Fruit fly (Drosophila melanogaster) whole organism, embryonic: ENCODE results near the gene RtcB.

ENCODE experiments used
- Aef1 ChIP-seq: fragments of 200-800 bp; sonication (Bioruptor generic); IDR thresholded peaks from 3 replicates; pipeline ENCODE4 v1.3.6; 2022; ENCODE audit warnings: missing biosample characterization, missing genetic modification characterization
- B-H1 ChIP-seq: fragments of 200-800 bp; sonication (Bioruptor generic); IDR thresholded peaks from 3 replicates; pipeline ENCODE4 v1.3.6; 2022; ENCODE audit warnings: missing biosample characterization, missing genetic modification characterization
- BEAF-32 ChIP-seq: fragments of 200-800 bp; sonication (Bioruptor generic); optimal IDR thresholded peaks from 3 replicates; lab custom pipeline; 2017; ENCODE audit warnings: missing biosample characterization, missing genetic modification characterization, mild to moderate bottlenecking, moderate library complexity, missing genetic modification reagents
- CG10565 ChIP-seq: fragments of 200-800 bp; sonication (Bioruptor generic); optimal IDR thresholded peaks from 3 replicates; lab custom pipeline; 2016; ENCODE audit warnings: missing biosample characterization, mild to moderate bottlenecking, missing genetic modification characterization
- CG12659 ChIP-seq: fragments of 200-800 bp; sonication (Bioruptor generic); optimal IDR thresholded peaks from 3 replicates; lab custom pipeline; 2017; ENCODE audit warnings: mild to moderate bottlenecking, missing biosample characterization, missing genetic modification reagents, missing genetic modification characterization
- CG12744 ChIP-seq: fragments of 200-800 bp; sonication (Bioruptor generic); optimal IDR thresholded peaks from 2 replicates; lab custom pipeline; 2016; ENCODE audit warnings: missing biosample characterization, missing genetic modification characterization
- CG13775 ChIP-seq: fragments of 200-800 bp; sonication (Bioruptor generic); optimal IDR thresholded peaks from 3 replicates; lab custom pipeline; 2017; ENCODE audit warnings: missing biosample characterization, mild to moderate bottlenecking, missing genetic modification characterization
- CG15601 ChIP-seq: fragments of 200-800 bp; sonication (Bioruptor generic); optimal IDR thresholded peaks from 3 replicates; lab custom pipeline; 2019; ENCODE audit warnings: missing biosample characterization, mild to moderate bottlenecking, missing genetic modification characterization, moderate library complexity
- CG16779 ChIP-seq: fragments of 200-800 bp; sonication (Bioruptor generic); IDR thresholded peaks from 2 replicates; pipeline ENCODE4 v1.3.6; 2022; ENCODE audit warnings: missing biosample characterization, missing genetic modification characterization
- CG17829 ChIP-seq: fragments of 200-800 bp; optimal IDR thresholded peaks from 2 replicates; lab custom pipeline; 2019; ENCODE audit warnings: missing biosample characterization, mild to moderate bottlenecking, missing genetic modification characterization, moderate library complexity
- CG18599 ChIP-seq: fragments of 200-800 bp; sonication (Bioruptor generic); optimal IDR thresholded peaks from 3 replicates; lab custom pipeline; 2017; ENCODE audit warnings: missing biosample characterization, missing genetic modification characterization, mild to moderate bottlenecking, moderate library complexity, missing genetic modification reagents
- CG18619 ChIP-seq: fragments of 200-800 bp; sonication (Bioruptor generic); optimal IDR thresholded peaks from 3 replicates; lab custom pipeline; 2017; ENCODE audit warnings: missing biosample characterization, mild to moderate bottlenecking, missing genetic modification characterization
- CG2889 ChIP-seq: fragments of 200-800 bp; sonication (Bioruptor generic); IDR thresholded peaks from 3 replicates; pipeline ENCODE4 v1.3.6; 2022; ENCODE audit warnings: missing biosample characterization, missing genetic modification characterization
- CG31365 ChIP-seq: fragments of 200-800 bp; sonication (Bioruptor generic); optimal IDR thresholded peaks from 2 replicates; lab custom pipeline; 2018; ENCODE audit warnings: missing biosample characterization, mild to moderate bottlenecking, missing genetic modification characterization
- CG32767 ChIP-seq: fragments of 200-800 bp; sonication (Bioruptor generic); IDR thresholded peaks from 2 replicates; pipeline ENCODE4 v1.3.6; 2022; ENCODE audit warnings: missing biosample characterization, missing genetic modification characterization
- CG33213 ChIP-seq: fragments of 200-800 bp; sonication (Bioruptor generic); optimal IDR thresholded peaks from 3 replicates; lab custom pipeline; 2016; ENCODE audit warnings: missing biosample characterization, missing genetic modification characterization
- CG3407 ChIP-seq: fragments of 200-800 bp; sonication (Bioruptor generic); optimal IDR thresholded peaks from 2 replicates; lab custom pipeline; 2018; ENCODE audit warnings: missing biosample characterization, mild to moderate bottlenecking, missing genetic modification characterization
- CG3995 ChIP-seq: fragments of 200-800 bp; sonication (Bioruptor generic); optimal IDR thresholded peaks from 3 replicates; lab custom pipeline; 2016; ENCODE audit warnings: missing biosample characterization, missing genetic modification characterization
- CG4617 ChIP-seq: fragments of 200-800 bp; sonication (Bioruptor generic); optimal IDR thresholded peaks from 3 replicates; lab custom pipeline; 2016; ENCODE audit warnings: missing biosample characterization, missing genetic modification characterization, borderline replicate concordance
- CG8290 ChIP-seq, 3 experiments: fragments of 200-800 bp; sonication (Bioruptor generic); optimal IDR thresholded peaks; 2 replicates each; lab custom pipeline; 2016 to 2019; ENCODE audit warnings: missing biosample characterization in 3 of 3, missing genetic modification characterization in 3 of 3, mild to moderate bottlenecking in 2 of 3, moderate library complexity in 1 of 3
- Gug ChIP-seq: fragments of 200-800 bp; sonication (Bioruptor generic); IDR thresholded peaks from 4 replicates; pipeline ENCODE4 v1.3.6; 2022; ENCODE audit warnings: missing biosample characterization, missing genetic modification characterization
- HLH4C ChIP-seq: fragments of 200-800 bp; sonication (Bioruptor generic); IDR thresholded peaks from 3 replicates; pipeline ENCODE4 v1.3.6; 2022; ENCODE audit warnings: missing biosample characterization, missing genetic modification characterization; ENCODE audit not compliant: partially characterized antibody
- Hmr ChIP-seq: fragments of 200-800 bp; sonication (Bioruptor generic); optimal IDR thresholded peaks from 3 replicates; lab custom pipeline; 2017; ENCODE audit warnings: mild to moderate bottlenecking, missing biosample characterization, missing genetic modification reagents, missing genetic modification characterization
- Hmx ChIP-seq: fragments of 200-800 bp; sonication (Bioruptor generic); optimal IDR thresholded peaks from 2 replicates; lab custom pipeline; 2016; ENCODE audit warnings: missing biosample characterization, missing genetic modification characterization
- Nf-YA ChIP-seq: fragments of 200-800 bp; sonication (Bioruptor generic); IDR thresholded peaks from 2 replicates; pipeline ENCODE4 v1.3.6; 2022; ENCODE audit warnings: missing biosample characterization, missing genetic modification characterization
- Nf-YB ChIP-seq: fragments of 200-800 bp; sonication (Bioruptor generic); optimal IDR thresholded peaks from 3 replicates; lab custom pipeline; 2019; ENCODE audit warnings: missing biosample characterization, mild to moderate bottlenecking, missing genetic modification characterization, moderate library complexity
- Optix ChIP-seq: fragments of 200-800 bp; sonication (Bioruptor generic); IDR thresholded peaks from 3 replicates; pipeline ENCODE4 v1.3.6; 2022; ENCODE audit warnings: missing biosample characterization, missing genetic modification characterization
- Pdp1 ChIP-seq, 2 experiments: fragments of 200-800 bp; sonication (Bioruptor generic); optimal IDR thresholded peaks; 3 replicates each; lab custom pipeline; 2016; ENCODE audit warnings: missing biosample characterization in 2 of 2, missing genetic modification characterization in 2 of 2, mild to moderate bottlenecking in 1 of 2, moderate library complexity in 1 of 2
- Ptx1 ChIP-seq: fragments of 200-800 bp; sonication (Bioruptor generic); IDR thresholded peaks from 2 replicates; pipeline ENCODE4 v1.3.6; 2022; ENCODE audit warnings: missing biosample characterization, missing genetic modification characterization
- Rfx ChIP-seq: fragments of 200-800 bp; sonication (Bioruptor generic); IDR thresholded peaks from 2 replicates; pipeline ENCODE4 v1.3.6; 2022; ENCODE audit warnings: missing biosample characterization, missing genetic modification characterization
- Rx ChIP-seq: fragments of 200-800 bp; sonication (Bioruptor generic); IDR thresholded peaks from 2 replicates; pipeline ENCODE4 v1.3.6; 2022; ENCODE audit warnings: missing biosample characterization, missing genetic modification characterization
- abd-A ChIP-seq: fragments of 200-800 bp; sonication (Bioruptor generic); optimal IDR thresholded peaks from 3 replicates; lab custom pipeline; 2019; ENCODE audit warnings: missing biosample characterization, mild to moderate bottlenecking, missing genetic modification characterization, moderate library complexity
- ac ChIP-seq: fragments of 200-800 bp; sonication (Bioruptor generic); optimal IDR thresholded peaks from 3 replicates; lab custom pipeline; 2017; ENCODE audit warnings: missing biosample characterization, mild to moderate bottlenecking, missing genetic modification characterization
- amos ChIP-seq: fragments of 200-800 bp; sonication (Bioruptor generic); IDR thresholded peaks from 2 replicates; pipeline ENCODE4 v1.3.6; 2022; ENCODE audit warnings: missing biosample characterization, missing genetic modification characterization; ENCODE audit not compliant: partially characterized antibody
- br ChIP-seq: fragments of >200 bp; optimal IDR thresholded peaks from 2 replicates; lab custom pipeline; 2017
- crp ChIP-seq, 2 experiments: fragments of 200-800 bp; sonication (Bioruptor generic); optimal IDR thresholded peaks; 2 replicates in 1 of 2; 3 replicates in 1 of 2; lab custom pipeline; 2017; ENCODE audit warnings: missing biosample characterization in 2 of 2, missing genetic modification characterization in 2 of 2, mild to moderate bottlenecking in 1 of 2, moderate library complexity in 1 of 2
- en ChIP-seq: fragments of 200-800 bp; sonication (Bioruptor generic); optimal IDR thresholded peaks from 2 replicates; lab custom pipeline; 2016; ENCODE audit warnings: missing biosample characterization, missing genetic modification characterization
- ewg ChIP-seq: fragments of 200-800 bp; sonication (Bioruptor generic); optimal IDR thresholded peaks from 3 replicates; lab custom pipeline; 2017; ENCODE audit warnings: mild to moderate bottlenecking, missing biosample characterization, missing genetic modification reagents, missing genetic modification characterization
- exex ChIP-seq: fragments of 200-800 bp; sonication (Bioruptor generic); optimal IDR thresholded peaks from 4 replicates; lab custom pipeline; 2018; ENCODE audit warnings: missing biosample characterization, mild to moderate bottlenecking, missing genetic modification characterization, moderate library complexity
- fd96Cb ChIP-seq: fragments of 200-800 bp; sonication (Bioruptor generic); optimal IDR thresholded peaks from 2 replicates; lab custom pipeline; 2018; ENCODE audit warnings: missing biosample characterization, mild to moderate bottlenecking, missing genetic modification characterization, moderate library complexity
- gcm2 ChIP-seq: fragments of 200-800 bp; sonication (Bioruptor generic); optimal IDR thresholded peaks from 2 replicates; lab custom pipeline; 2016; ENCODE audit warnings: missing biosample characterization, missing genetic modification characterization
- gsb-n ChIP-seq: fragments of 200-800 bp; sonication (Bioruptor generic); optimal IDR thresholded peaks from 3 replicates; lab custom pipeline; 2018; ENCODE audit warnings: missing biosample characterization, mild to moderate bottlenecking, missing genetic modification characterization
- kah ChIP-seq: fragments of 200-800 bp; sonication (Bioruptor generic); optimal IDR thresholded peaks from 2 replicates; lab custom pipeline; 2018; ENCODE audit warnings: missing biosample characterization, mild to moderate bottlenecking, missing genetic modification characterization
- klu ChIP-seq: fragments of 200-800 bp; sonication (Bioruptor generic); IDR thresholded peaks from 2 replicates; pipeline ENCODE4 v1.3.6; 2022; ENCODE audit warnings: missing biosample characterization, missing genetic modification characterization
- otp ChIP-seq: fragments of 200-800 bp; sonication (Bioruptor generic); IDR thresholded peaks from 3 replicates; pipeline ENCODE4, ENCODE4 v1.3.6; 2022; ENCODE audit warnings: missing biosample characterization, missing genetic modification characterization
- pfk ChIP-seq: fragments of 200-800 bp; sonication (Bioruptor generic); optimal IDR thresholded peaks from 2 replicates; lab custom pipeline; 2018; ENCODE audit warnings: missing biosample characterization, mild to moderate bottlenecking, missing genetic modification characterization, moderate library complexity
- sens ChIP-seq: fragments of 200-800 bp; sonication (Bioruptor generic); peaks from one replicate; lab custom pipeline; 2016; ENCODE audit warnings: missing biosample characterization, missing genetic modification characterization
- stwl ChIP-seq: fragments of 200-800 bp; sonication (Bioruptor generic); optimal IDR thresholded peaks from 3 replicates; lab custom pipeline; 2018; ENCODE audit warnings: missing biosample characterization, mild to moderate bottlenecking, missing genetic modification characterization, moderate library complexity
- tio ChIP-seq: fragments of 200-800 bp; sonication (Bioruptor generic); optimal IDR thresholded peaks from 2 replicates; lab custom pipeline; 2017; ENCODE audit warnings: missing biosample characterization, missing genetic modification characterization, inconsistent platforms
- tx ChIP-seq: fragments of 200-800 bp; sonication (Bioruptor generic); optimal IDR thresholded peaks from 2 replicates; lab custom pipeline; 2016; ENCODE audit warnings: missing biosample characterization, missing genetic modification characterization
- vfl ChIP-seq: fragments of 200-800 bp; sonication (Bioruptor generic); optimal IDR thresholded peaks from 2 replicates; lab custom pipeline; 2016; ENCODE audit warnings: missing biosample characterization, missing genetic modification characterization

RtcB gene

dm6 chr2L:19426330-19426781 is 4.1 kb upstream of the RtcB start, which contains the start of gene Pax (continued):
- TF ChIP-seq abd-A (tag; lab: Kevin White, UChicago) (peak; percentile 84), CG16779 (GFP tag; lab: Robert Waterston, UW) (no peak), kah (GFP tag; lab: Kevin White, UChicago) (no peak), Hmr (GFP tag; lab: Kevin White, UChicago) (peak; percentile 11), Rfx (GFP tag; lab: Robert Waterston, UW) (peak; percentile 22; the same call in 1 of the 2 replicates), CG13775 (GFP tag; lab: Kevin White, UChicago) (no peak), CG31365 (tag; lab: Kevin White, UChicago) (peak; percentile 75), gcm2 (no peak), vfl (GFP tag; lab: Kevin White, UChicago) (no peak), CG3407 (GFP tag; lab: Kevin White, UChicago) (no peak), sens (GFP tag; lab: Kevin White, UChicago) (peak; percentile 72), stwl (tag; lab: Kevin White, UChicago) (peak; percentile 31), otp (GFP tag; lab: Robert Waterston, UW) (no peak), CG10565 (no peak), CG12659 (peak; percentile 60), en (GFP tag; lab: Kevin White, UChicago) (no peak), br (no peak), CG2889 (GFP tag; lab: Robert Waterston, UW) (no peak), B-H1 (GFP tag; lab: Robert Waterston, UW) (no peak), Rx (GFP tag; lab: Robert Waterston, UW) (no peak), tio (GFP tag; lab: Kevin White, UChicago) (no peak), gsb-n (tag; lab: Kevin White, UChicago) (no peak), pfk (GFP tag; lab: Kevin White, UChicago) (no peak), CG15601 (tag; lab: Kevin White, UChicago) (peak; percentile 29), ewg (peak; percentile 83), exex (tag; lab: Kevin White, UChicago) (no peak), CG33213 (GFP tag; lab: Kevin White, UChicago) (no peak), CG3995 (GFP tag; lab: Kevin White, UChicago) (no peak), ac (GFP tag; lab: Kevin White, UChicago) (no peak), Ptx1 (no peak), Nf-YA (GFP tag; lab: Robert Waterston, UW) (no peak), Aef1 (GFP tag; lab: Robert Waterston, UW) (no peak), Hmx (no peak), CG4617 (GFP tag; lab: Kevin White, UChicago) (no peak), CG8290 (GFP tag; optimal IDR thresholded peaks at IDR 0.05; lab: Kevin White, UChicago) (no peak), CG8290 (tag; optimal IDR thresholded peaks at IDR 0.05; lab: Kevin White, UChicago) (peak in 1 of 2 experiments; percentile 56), tx (GFP tag; lab: Kevin White, UChicago) (no peak), HLH4C (GFP tag; lab: Robert Waterston, UW) (peak; percentile 87), Nf-YB (GFP tag; lab: Kevin White, UChicago) (peak; percentile 78), Pdp1 (GFP tag; optimal IDR thresholded peaks at IDR 0.05; lab: Kevin White, UChicago) (no peak), crp (GFP tag; optimal IDR thresholded peaks at IDR 0.05; lab: Kevin White, UChicago) (peak; percentile 87 to 99), CG18599 (GFP tag; lab: Kevin White, UChicago) (no peak), CG12744 (no peak), amos (GFP tag; lab: Robert Waterston, UW) (peak; percentile 94; the same call in 1 of the 2 replicates), Optix (GFP tag; lab: Robert Waterston, UW) (no peak), BEAF-32 (GFP tag; lab: Kevin White, UChicago) (peak; percentile 93), fd96Cb (tag; lab: Kevin White, UChicago) (no peak), CG32767 (GFP tag; lab: Robert Waterston, UW) (no peak), CG18619 (no peak), klu (GFP tag; lab: Robert Waterston, UW) (no peak), CG17829 (no peak), Gug (GFP tag; lab: Robert Waterston, UW) (no peak)
